Fruit fly (Drosophila melanogaster) whole organism, embryonic: ENCODE data around the gene CG8509.

Experiments used
- CG10274 ChIP-seq: fragments of 200-800 bp; sonication (Bioruptor generic); optimal IDR thresholded peaks from 3 replicates; lab custom pipeline; 2017; ENCODE audit warnings: missing biosample characterization, mild to moderate bottlenecking, missing genetic modification characterization
- CG10654 ChIP-seq: fragments of 200-800 bp; sonication (Bioruptor generic); optimal IDR thresholded peaks from 2 replicates; lab custom pipeline; 2016; ENCODE audit warnings: missing biosample characterization, missing genetic modification characterization
- CG10959 ChIP-seq: fragments of 200-800 bp; sonication (Bioruptor generic); IDR thresholded peaks from 2 replicates; pipeline ENCODE4 v1.3.6; 2022; ENCODE audit warnings: missing biosample characterization, missing genetic modification characterization
- CG12155 ChIP-seq: fragments of 200-800 bp; sonication (Bioruptor generic); optimal IDR thresholded peaks from 3 replicates; lab custom pipeline; 2016; ENCODE audit warnings: missing biosample characterization, missing genetic modification characterization
- CG8388 ChIP-seq: fragments of 200-800 bp; sonication (Bioruptor generic); optimal IDR thresholded peaks from 2 replicates; lab custom pipeline; 2019; ENCODE audit warnings: missing biosample characterization, mild to moderate bottlenecking, missing genetic modification characterization, moderate library complexity
- CG9609 ChIP-seq: fragments of 200-800 bp; sonication (Bioruptor generic); optimal IDR thresholded peaks from 3 replicates; lab custom pipeline; 2016; ENCODE audit warnings: missing biosample characterization, missing genetic modification characterization
- abd-A ChIP-seq: fragments of 200-800 bp; sonication (Bioruptor generic); optimal IDR thresholded peaks from 3 replicates; lab custom pipeline; 2019; ENCODE audit warnings: missing biosample characterization, mild to moderate bottlenecking, missing genetic modification characterization, moderate library complexity
- cg ChIP-seq: fragments of 200-800 bp; sonication (Bioruptor generic); optimal IDR thresholded peaks from 3 replicates; lab custom pipeline; 2019; ENCODE audit warnings: missing biosample characterization, mild to moderate bottlenecking, missing genetic modification characterization, moderate library complexity
- danr ChIP-seq: fragments of 200-800 bp; sonication (Bioruptor generic); IDR thresholded peaks from 2 replicates; pipeline ENCODE4 v1.3.6; 2022; ENCODE audit warnings: missing biosample characterization, missing genetic modification characterization
- fru ChIP-seq: fragments of >200 bp; optimal IDR thresholded peaks from 2 replicates; lab custom pipeline; 2017
- fu2 ChIP-seq: fragments of 200-800 bp; sonication (Bioruptor generic); optimal IDR thresholded peaks from 2 replicates; lab custom pipeline; 2016; ENCODE audit warnings: missing biosample characterization, missing genetic modification characterization
- nerfin-2 ChIP-seq: fragments of 200-800 bp; sonication (Bioruptor generic); IDR thresholded peaks from 2 replicates; pipeline ENCODE4 v1.3.6; 2022; ENCODE audit warnings: missing biosample characterization, missing genetic modification characterization; ENCODE audit not compliant: partially characterized antibody
- trem ChIP-seq: fragments of 200-800 bp; optimal IDR thresholded peaks from 3 replicates; lab custom pipeline; 2019; ENCODE audit warnings: missing biosample characterization, mild to moderate bottlenecking, missing genetic modification characterization, moderate library complexity

DNA sequence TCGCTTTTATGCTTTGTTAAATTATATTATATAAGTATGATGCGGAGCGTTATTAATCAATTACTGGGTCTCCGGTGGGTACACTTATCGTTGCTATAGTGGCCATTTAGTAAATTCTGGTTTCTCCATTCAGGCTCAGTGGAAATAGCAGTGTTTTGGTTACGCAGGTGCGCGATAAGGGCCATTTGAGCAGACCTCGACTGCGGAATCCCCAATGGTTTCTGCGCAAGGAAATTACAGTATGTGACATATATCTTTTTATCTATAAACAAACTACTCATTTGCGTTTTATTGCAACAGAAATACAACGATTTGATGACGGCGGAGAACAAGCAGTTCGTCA lies 48.1 kb upstream of the CG8509 start:
- no peak for TF ChIP-seq fu2 (GFP tag; lab: Kevin White, UChicago)
- TF ChIP-seq nerfin-2 (GFP tag; lab: Robert Waterston, UW): no peak
- TF ChIP-seq danr: no peak
- no peak for TF ChIP-seq cg
- TF ChIP-seq CG8388 (GFP tag; lab: Kevin White, UChicago): no peak
- TF ChIP-seq fru (lab: Kevin White, UChicago): no peak
- no peak for TF ChIP-seq abd-A (tag; lab: Kevin White, UChicago)
- TF ChIP-seq CG10959: no peak
- TF ChIP-seq CG10274: no peak
- TF ChIP-seq CG12155 (GFP tag; lab: Kevin White, UChicago): no peak
- no peak for TF ChIP-seq CG9609 (GFP tag; lab: Kevin White, UChicago)
- no peak for TF ChIP-seq CG10654
- no peak for TF ChIP-seq trem (tag; lab: Kevin White, UChicago)
